Worm (Caenorhabditis elegans) whole organism, early embryonic: ENCODE measurements around the gene C27D6.15.

ENCODE experiments used
- B0310.2 ChIP-seq: sonication (generic microtip); optimal IDR thresholded peaks from 2 replicates; lab custom pipeline; 2016; ENCODE audit warnings: mild to moderate bottlenecking, missing genetic modification characterization, missing compliant biosample characterization
- F13C5.2 ChIP-seq: sonication (generic microtip); optimal IDR thresholded peaks from 2 replicates; lab custom pipeline; 2017; ENCODE audit warnings: mild to moderate bottlenecking, missing genetic modification characterization, inconsistent platforms, missing compliant biosample characterization
- aly-1 ChIP-seq: sonication (generic microtip); optimal IDR thresholded peaks from 2 replicates; lab custom pipeline; 2016; ENCODE audit warnings: missing genetic modification characterization, missing compliant biosample characterization
- ama-1 ChIP-seq: fragments of 150-350 bp; optimal IDR thresholded peaks from 2 replicates; lab custom pipeline; 2014
- ceh-13 ChIP-seq: fragments of 200-800 bp; sonication (Bioruptor generic); optimal IDR thresholded peaks from 2 replicates; lab custom pipeline; 2018; ENCODE audit warnings: mild to moderate bottlenecking, missing genetic modification characterization, missing compliant biosample characterization
- ceh-36 ChIP-seq: sonication (generic microtip); optimal IDR thresholded peaks from 2 replicates; lab custom pipeline; 2016; ENCODE audit warnings: missing genetic modification characterization, inconsistent platforms, missing compliant biosample characterization
- ets-7 ChIP-seq: sonication (generic microtip); optimal IDR thresholded peaks from 2 replicates; lab custom pipeline; 2016; ENCODE audit warnings: missing genotype, missing genetic modification characterization, missing compliant biosample characterization
- flt-1 ChIP-seq: fragments of 200-800 bp; sonication (Bioruptor generic); IDR thresholded peaks from 2 replicates; pipeline ENCODE4 v1.3.6; 2022; ENCODE audit warnings: missing genetic modification characterization, missing compliant biosample characterization
- hmbx-1 ChIP-seq: sonication (generic microtip); optimal IDR thresholded peaks from 2 replicates; lab custom pipeline; 2016; ENCODE audit warnings: mild to moderate bottlenecking, missing genetic modification characterization, missing compliant biosample characterization
- hmg-4 ChIP-seq: fragments of 200-800 bp; sonication (Bioruptor generic); optimal IDR thresholded peaks from 2 replicates; lab custom pipeline; 2018; ENCODE audit warnings: mild to moderate bottlenecking, missing genetic modification characterization, missing compliant biosample characterization
- hnd-1 ChIP-seq: sonication (generic microtip); optimal IDR thresholded peaks from 2 replicates; lab custom pipeline; 2016; ENCODE audit warnings: missing genetic modification characterization, missing compliant biosample characterization
- pes-1 ChIP-seq: fragments of 200-800 bp; sonication (Bioruptor generic); IDR thresholded peaks from 2 replicates; pipeline ENCODE4 v1.3.6; 2022; ENCODE audit warnings: missing genetic modification reagents, missing genetic modification characterization, missing compliant biosample characterization
- scrt-1 ChIP-seq: fragments of 200-800 bp; sonication (Bioruptor generic); IDR thresholded peaks from 2 replicates; pipeline ENCODE4 v1.3.6; 2022; ENCODE audit warnings: missing genetic modification characterization, missing compliant biosample characterization
- sea-1 ChIP-seq: fragments of 200-800 bp; sonication (Bioruptor generic); conservative IDR thresholded peaks from 2 replicates; pipeline ENCODE4 v1.3.6; 2022; ENCODE audit warnings: missing genetic modification characterization, missing compliant biosample characterization
- tbx-11 ChIP-seq: fragments of 200-800 bp; sonication (Bioruptor generic); IDR thresholded peaks from 2 replicates; pipeline ENCODE4 v1.3.6; 2022; ENCODE audit warnings: missing genetic modification characterization, missing compliant biosample characterization
- tbx-37 ChIP-seq: fragments of 200-800 bp; sonication (Bioruptor generic); conservative IDR thresholded peaks from 2 replicates; pipeline ENCODE4 v1.3.6; 2022; ENCODE audit warnings: missing genetic modification reagents, missing genetic modification characterization, missing compliant biosample characterization
- tra-4 ChIP-seq: sonication (generic microtip); optimal IDR thresholded peaks from 2 replicates; lab custom pipeline; 2017; ENCODE audit warnings: missing genetic modification characterization, missing compliant biosample characterization

C27D6.15 gene

DNA sequence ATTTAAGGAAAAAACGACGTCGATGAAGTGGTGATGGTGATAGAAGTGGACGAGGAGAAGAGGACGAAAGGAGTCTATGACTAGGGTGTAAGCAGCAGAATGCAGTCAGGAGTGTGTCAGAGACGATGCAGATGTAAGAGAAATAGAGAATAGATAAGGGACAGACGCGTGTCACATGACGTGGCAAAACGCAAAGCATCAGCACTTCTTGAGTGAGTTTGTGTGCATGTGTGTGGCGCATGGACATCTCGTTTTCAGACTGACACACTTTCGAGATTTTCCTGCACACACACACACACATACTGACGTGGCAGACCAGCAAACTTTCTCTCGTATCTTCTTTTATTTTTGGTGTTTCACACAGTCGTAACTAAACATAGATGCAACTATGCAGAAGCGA, 10.7 kb downstream of the C27D6.15 start:
- TF ChIP-seq ets-7 (tag; lab: Kevin White, UChicago): no peak
- no peak for TF ChIP-seq ceh-36 (tag; lab: Kevin White, UChicago)
- no peak for TF ChIP-seq tbx-11
- no peak for TF ChIP-seq hmbx-1 (tag; lab: Kevin White, UChicago)
- TF ChIP-seq sea-1 (GFP tag; lab: Robert Waterston, UW): no peak
- TF ChIP-seq flt-1 (GFP tag; lab: Robert Waterston, UW): no peak
- TF ChIP-seq ceh-13: no peak
- TF ChIP-seq F13C5.2: no peak
- TF ChIP-seq tra-4 (tag; lab: Kevin White, UChicago): no peak
- no peak for TF ChIP-seq aly-1 (tag; lab: Kevin White, UChicago)
- TF ChIP-seq hmg-4 (GFP tag; lab: Kevin White, UChicago): no peak
- no peak for TF ChIP-seq scrt-1 (GFP tag; lab: Robert Waterston, UW)
- TF ChIP-seq hnd-1 (tag; lab: Kevin White, UChicago): no peak
- TF ChIP-seq ama-1 (lab: Kevin White, UChicago): no peak
- TF ChIP-seq pes-1 (GFP tag; lab: Robert Waterston, UW): no peak
- TF ChIP-seq tbx-37 (GFP tag; lab: Robert Waterston, UW): no peak
- no peak for TF ChIP-seq B0310.2

DNA sequence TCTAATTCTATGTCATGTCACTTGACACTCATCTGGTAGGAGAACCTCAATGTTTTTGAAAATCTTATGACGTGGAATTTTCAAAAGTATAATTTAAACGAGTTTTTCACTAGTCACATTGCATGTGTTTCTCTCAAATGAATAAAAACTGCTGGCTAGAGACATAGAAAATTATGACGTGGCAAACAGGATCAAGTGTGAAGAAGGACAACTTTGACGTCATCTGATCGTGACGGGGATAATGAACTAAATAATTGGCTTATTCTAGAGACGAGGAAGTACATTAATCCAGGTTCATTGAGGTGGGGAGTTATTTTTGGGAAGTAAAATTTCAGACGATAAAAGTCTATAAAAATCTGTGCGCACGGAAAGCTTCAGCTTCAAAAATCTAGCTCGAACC, 11.5 kb downstream of the C27D6.15 start:
- TF ChIP-seq ceh-36 (tag; lab: Kevin White, UChicago) (no peak), B0310.2 (no peak), tbx-11 (no peak), tbx-37 (GFP tag; lab: Robert Waterston, UW) (no peak), ceh-13 (no peak), ama-1 (lab: Kevin White, UChicago) (no peak), aly-1 (tag; lab: Kevin White, UChicago) (no peak), hmbx-1 (tag; lab: Kevin White, UChicago) (no peak), hnd-1 (tag; lab: Kevin White, UChicago) (no peak), scrt-1 (GFP tag; lab: Robert Waterston, UW) (no peak), pes-1 (GFP tag; lab: Robert Waterston, UW) (no peak), flt-1 (GFP tag; lab: Robert Waterston, UW) (no peak), ets-7 (tag; lab: Kevin White, UChicago) (no peak), F13C5.2 (no peak), tra-4 (tag; lab: Kevin White, UChicago) (no peak), hmg-4 (GFP tag; lab: Kevin White, UChicago) (no peak), sea-1 (GFP tag; lab: Robert Waterston, UW) (no peak)

DNA sequence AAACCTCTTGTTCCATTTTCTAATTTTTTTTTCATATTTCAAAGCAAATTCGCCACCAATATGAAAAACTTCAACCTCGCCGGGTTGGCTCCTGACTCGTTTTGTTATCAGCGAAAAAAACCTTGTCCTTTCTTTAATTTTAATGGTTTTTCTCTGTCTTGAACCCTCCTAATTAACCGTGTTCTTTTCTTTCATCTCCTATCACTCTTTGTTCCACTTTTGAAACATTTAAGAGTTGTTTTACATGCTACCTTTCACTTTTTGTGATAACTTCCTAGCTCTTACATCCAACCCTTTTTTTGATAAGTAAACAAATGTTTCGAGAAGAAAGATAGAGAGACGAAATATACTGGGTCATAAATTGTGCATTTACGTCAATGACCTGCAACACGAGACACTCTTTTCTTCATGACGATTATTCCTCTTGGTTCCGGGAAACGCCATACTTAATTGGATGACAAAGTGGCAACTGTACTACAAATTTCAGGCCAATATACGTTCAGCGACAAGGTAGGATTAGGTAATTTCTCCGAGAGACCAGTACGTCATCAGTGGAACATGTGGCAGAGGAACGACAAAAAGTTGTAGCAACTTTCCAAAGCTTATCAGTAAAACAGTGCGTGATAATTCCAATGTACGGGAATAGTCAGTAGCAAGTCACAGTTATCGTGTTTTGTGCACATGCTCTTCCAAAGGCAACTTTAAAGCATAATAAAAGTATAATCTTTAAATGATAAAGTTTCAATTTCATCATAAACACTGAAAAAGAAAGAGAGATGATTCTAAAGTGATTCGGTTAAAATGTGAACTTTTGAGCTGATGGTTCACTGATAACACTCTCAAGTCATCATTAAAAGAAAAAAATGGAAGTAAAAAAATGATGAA, 13.2 kb downstream of the C27D6.15 start:
- TF ChIP-seq F13C5.2 (no peak), ama-1 (lab: Kevin White, UChicago) (no peak), pes-1 (GFP tag; lab: Robert Waterston, UW) (no peak), scrt-1 (GFP tag; lab: Robert Waterston, UW) (no peak), hmbx-1 (tag; lab: Kevin White, UChicago) (no peak), tbx-37 (GFP tag; lab: Robert Waterston, UW) (no peak), hnd-1 (tag; lab: Kevin White, UChicago) (no peak), tbx-11 (no peak), B0310.2 (no peak), tra-4 (tag; lab: Kevin White, UChicago) (no peak)

DNA sequence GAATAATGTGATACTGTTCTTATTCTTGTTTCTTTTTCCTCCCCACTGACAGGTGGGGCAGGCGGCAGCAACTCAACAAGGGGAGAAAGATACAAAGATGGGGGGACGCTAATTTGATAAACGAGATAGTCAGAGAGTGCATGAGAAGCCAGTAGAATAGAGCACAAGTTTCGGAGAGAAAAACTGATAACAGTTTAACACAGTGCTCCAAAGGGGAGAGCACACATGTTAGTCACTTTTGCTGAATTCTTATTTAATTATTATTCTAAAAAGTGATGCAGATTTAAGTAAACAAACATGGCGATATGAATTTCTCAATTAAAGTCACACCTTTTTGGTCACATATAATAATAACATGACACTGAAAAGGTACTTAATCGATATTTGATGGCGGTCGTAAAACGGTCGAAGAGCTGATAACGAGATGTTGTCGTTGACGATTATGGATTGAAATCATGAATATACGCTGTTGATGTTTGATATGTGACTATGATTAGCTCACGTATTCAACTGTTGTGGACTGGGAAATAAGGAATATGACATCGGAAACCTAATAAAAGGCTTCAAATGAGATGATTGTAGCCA, 14.3 kb downstream of the C27D6.15 start:
- TF ChIP-seq hmg-4 (GFP tag; lab: Kevin White, UChicago) (no peak), F13C5.2 (no peak), tbx-37 (GFP tag; lab: Robert Waterston, UW) (no peak), ama-1 (lab: Kevin White, UChicago) (no peak), aly-1 (tag; lab: Kevin White, UChicago) (no peak), flt-1 (GFP tag; lab: Robert Waterston, UW) (no peak), tbx-11 (no peak), tra-4 (tag; lab: Kevin White, UChicago) (no peak), ceh-13 (no peak), hnd-1 (tag; lab: Kevin White, UChicago) (no peak), scrt-1 (GFP tag; lab: Robert Waterston, UW) (no peak), pes-1 (GFP tag; lab: Robert Waterston, UW) (no peak), ceh-36 (tag; lab: Kevin White, UChicago) (no peak), B0310.2 (no peak), ets-7 (tag; lab: Kevin White, UChicago) (no peak), sea-1 (GFP tag; lab: Robert Waterston, UW) (no peak)

DNA sequence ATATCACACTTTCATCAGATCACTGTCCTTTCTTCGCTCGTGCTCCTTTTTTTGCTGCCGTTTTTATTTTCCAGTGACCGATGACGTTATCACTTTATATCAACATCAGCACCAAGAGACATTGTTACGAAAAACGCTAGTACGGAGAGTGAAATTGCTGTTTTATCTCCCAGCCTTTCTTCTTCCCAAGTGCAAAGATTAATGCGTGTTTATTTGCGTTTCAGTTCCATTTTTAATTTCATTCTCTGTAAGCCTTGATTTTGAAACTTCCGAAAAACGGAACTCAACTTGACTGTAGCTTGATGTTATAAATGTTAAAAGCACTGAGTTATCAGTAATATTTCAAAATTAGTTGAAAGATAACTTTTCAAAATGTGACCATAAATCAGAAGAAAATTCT, 15.2 kb downstream of the C27D6.15 start:
- TF ChIP-seq sea-1 (GFP tag; lab: Robert Waterston, UW) (no peak), ceh-36 (tag; lab: Kevin White, UChicago) (no peak), flt-1 (GFP tag; lab: Robert Waterston, UW) (no peak), scrt-1 (GFP tag; lab: Robert Waterston, UW) (no peak), F13C5.2 (no peak)

DNA sequence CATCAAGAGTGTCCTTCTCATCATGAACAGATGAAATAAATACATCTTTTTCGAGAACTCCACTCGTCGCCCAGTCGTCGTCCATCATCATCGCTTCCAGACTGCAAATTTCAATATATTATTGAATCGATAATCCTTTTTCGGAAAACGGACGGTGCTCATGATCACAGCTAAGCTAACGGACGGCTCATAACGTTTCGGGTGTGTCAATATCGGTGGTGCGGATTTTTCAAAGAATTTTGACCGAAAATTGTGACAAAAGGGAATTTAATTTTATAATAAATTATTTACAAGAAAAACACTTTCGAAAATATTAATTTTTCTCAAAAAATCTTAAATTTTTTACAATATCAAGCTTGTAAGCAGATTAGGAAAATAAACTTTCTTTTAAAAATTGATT, 15.8 kb downstream of the C27D6.15 start, which contains the start of gene crh-2:
crh-2 (minus strand) TSS at position 101 of the 400 bp plus-strand sequence.
- no peak for TF ChIP-seq ets-7 (tag; lab: Kevin White, UChicago)
- TF ChIP-seq flt-1 (GFP tag; lab: Robert Waterston, UW): no peak
- TF ChIP-seq B0310.2: no peak

DNA sequence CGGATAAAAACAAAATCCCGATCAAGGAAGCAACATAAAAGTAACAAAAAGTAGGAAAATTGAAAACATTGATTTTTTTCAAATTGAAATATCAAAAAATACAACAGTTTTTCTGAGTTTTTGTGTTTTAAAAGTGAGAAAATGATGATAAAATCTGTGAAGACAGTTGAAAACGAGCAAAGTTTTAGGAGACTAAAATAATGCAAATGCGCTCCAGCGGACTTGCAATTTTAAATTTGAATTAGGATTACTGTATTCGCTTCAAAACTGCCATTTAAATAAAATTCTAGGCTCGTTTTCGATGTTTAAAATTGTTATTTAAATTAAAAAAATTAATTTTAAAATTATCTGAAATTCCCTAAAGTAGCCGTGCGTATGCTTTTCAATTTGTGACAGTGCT, 16.2 kb downstream of the C27D6.15 start:
- no peak for TF ChIP-seq hmg-4 (GFP tag; lab: Kevin White, UChicago)
- no peak for TF ChIP-seq scrt-1 (GFP tag; lab: Robert Waterston, UW)
- TF ChIP-seq B0310.2: no peak
- TF ChIP-seq pes-1 (GFP tag; lab: Robert Waterston, UW): no peak
- no peak for TF ChIP-seq ceh-13
- TF ChIP-seq flt-1 (GFP tag; lab: Robert Waterston, UW): no peak
